Fruit fly (Drosophila melanogaster): Measurements from ENCODE around the gene Pect.
A peak's percentile ranks its signal among the peaks of the same experiment; 100 is the strongest.

The Pect gene

dm6 chr2L:13164994-13165801, 38.4 kb upstream of the Pect start, which contains the start of gene Sirt1 (continued):
- TF ChIP-seq CG8089 (GFP tag; optimal IDR thresholded peaks at IDR 0.05) (peak; percentile 4), CG1602 (GFP tag; optimal IDR thresholded peaks at IDR 0.05) (peak; percentile 91), CG1792 (GFP tag; optimal IDR thresholded peaks at IDR 0.05) (peak; percentile 4), CG4730 (GFP tag; IDR thresholded peaks at IDR 0.05) (peak; percentile 67), twi (tag; optimal IDR thresholded peaks at IDR 0.05) (peak; percentile 87), Elba2 (GFP tag; optimal IDR thresholded peaks at IDR 0.05) (peak; percentile 73), CG6854 (GFP tag; optimal IDR thresholded peaks at IDR 0.05) (peak; percentile 29), Deaf1 (tag; optimal IDR thresholded peaks at IDR 0.05) (peak; percentile 59), kah (GFP tag; optimal IDR thresholded peaks at IDR 0.05) (peak; percentile 49), gcm (GFP tag; optimal IDR thresholded peaks at IDR 0.05) (peak; percentile 67), CG4328 (GFP tag; optimal IDR thresholded peaks at IDR 0.05) (peak; percentile 74), CG11398 (GFP tag; optimal IDR thresholded peaks at IDR 0.05) (no peak), gem (tag; optimal IDR thresholded peaks at IDR 0.05) (peak; percentile 95), CG6254 (GFP tag; optimal IDR thresholded peaks at IDR 0.05) (peak; percentile 43), CrebB (tag; optimal IDR thresholded peaks at IDR 0.05) (peak; percentile 34), CG17186 (GFP tag; optimal IDR thresholded peaks at IDR 0.05) (no peak), CG1529 (GFP tag; optimal IDR thresholded peaks at IDR 0.05) (peak; percentile 65), CG16815 (GFP tag; optimal IDR thresholded peaks at IDR 0.05) (peak; percentile 91), amos (GFP tag; IDR thresholded peaks at IDR 0.05; ENCODE audit: partially characterized antibody) (peak; percentile 4; the same call in 1 of the 2 replicates), CG2202 (tag; optimal IDR thresholded peaks at IDR 0.05) (peak; percentile 40), lab (GFP tag; optimal IDR thresholded peaks at IDR 0.05) (peak; percentile 76), Oaz (GFP tag; IDR thresholded peaks at IDR 0.05) (peak; percentile 59), stc (GFP tag; IDR thresholded peaks at IDR 0.05) (peak; percentile 50; the same call in 1 of the 2 replicates), Rx (GFP tag; IDR thresholded peaks at IDR 0.05) (peak; percentile 24; the same call in 1 of the 2 replicates), tin (GFP tag; optimal IDR thresholded peaks at IDR 0.05) (peak; percentile 84), dpn (GFP tag; optimal IDR thresholded peaks at IDR 0.05) (peak; percentile 52 to 85), CG13624 (GFP tag; optimal IDR thresholded peaks at IDR 0.05) (peak; percentile 34), CG31388 (GFP tag; optimal IDR thresholded peaks at IDR 0.05) (peak; percentile 35), CG3838 (GFP tag; optimal IDR thresholded peaks at IDR 0.05) (no peak), Blimp-1 (GFP tag; optimal IDR thresholded peaks at IDR 0.05) (no peak), CG6791 (GFP tag; IDR thresholded peaks at IDR 0.05; ENCODE audit: partially characterized antibody) (0 out of 3 replicates have a peak, but pooled peaks have one; percentile 26), Doc2 (GFP tag; IDR thresholded peaks at IDR 0.05) (peak; percentile 8; the same call in 1 of the 2 replicates), cato (GFP tag; optimal IDR thresholded peaks at IDR 0.05; ENCODE audit: borderline replicate concordance) (peak; percentile 73), tll (GFP tag; optimal IDR thresholded peaks at IDR 0.05) (no peak), CG10366 (GFP tag; IDR thresholded peaks at IDR 0.05) (peak; percentile 61), NK7.1 (GFP tag; optimal IDR thresholded peaks at IDR 0.05) (peak; percentile 19), Myb (GFP tag; optimal IDR thresholded peaks at IDR 0.05) (no peak), CG7839 (tag; optimal IDR thresholded peaks at IDR 0.05) (peak; percentile 95), dmrt99B (tag; optimal IDR thresholded peaks at IDR 0.05) (no peak), odd (GFP tag; optimal IDR thresholded peaks at IDR 0.05) (peak; percentile 80), btn (GFP tag; optimal IDR thresholded peaks at IDR 0.05) (no peak), cwo (GFP tag; optimal IDR thresholded peaks at IDR 0.05) (peak; percentile 72), row (GFP tag; IDR thresholded peaks at IDR 0.05) (peak; percentile 93), Hmx (GFP tag; optimal IDR thresholded peaks at IDR 0.05) (no peak), B-H1 (GFP tag; IDR thresholded peaks at IDR 0.05) (peak; percentile 65), ara (GFP tag; IDR thresholded peaks at IDR 0.05) (peak; percentile 54; the same call in 1 of the 2 replicates), Tbp (GFP tag; optimal IDR thresholded peaks at IDR 0.05) (no peak), MBD-R2 (GFP tag; IDR thresholded peaks at IDR 0.05) (no peak), CG11085 (GFP tag; IDR thresholded peaks at IDR 0.05) (peak; percentile 74)

Data from whole organism, embryonic.